Worm (Caenorhabditis elegans): ENCODE measurements around the gene C40A11.6.

ce11 chrII:2116794-2117193 lies 28.7 kb downstream of the C40A11.6 start, which contains the start of gene srh-195:
- TF ChIP-seq peb-1 (tag; optimal IDR thresholded peaks at IDR 0.05) (no peak), snpc-4 (tag; optimal IDR thresholded peaks at IDR 0.05) (no peak), nhr-23 (tag; optimal IDR thresholded peaks at IDR 0.05) (no peak), lin-39 (tag; optimal IDR thresholded peaks at IDR 0.05) (no peak), blmp-1 (tag; optimal IDR thresholded peaks at IDR 0.05; ENCODE audit: insufficient read depth) (no peak), ztf-11 (tag; optimal IDR thresholded peaks at IDR 0.05) (no peak), crh-2 (tag; optimal IDR thresholded peaks at IDR 0.05) (no peak), Y55F3AM.14 (GFP tag; optimal IDR thresholded peaks at IDR 0.05) (no peak), lin-13 (GFP tag; optimal IDR thresholded peaks at IDR 0.05) (no peak), mdl-1 (tag; optimal IDR thresholded peaks at IDR 0.05) (no peak), nhr-11 (tag; optimal IDR thresholded peaks at IDR 0.05) (no peak), egl-27 (tag; optimal IDR thresholded peaks at IDR 0.05) (no peak), ceh-82 (tag; optimal IDR thresholded peaks at IDR 0.05) (no peak)

Measured in whole organism, L2 larva.